Worm (Caenorhabditis elegans) whole organism, L2 larva: ENCODE measurements around the gene srg-67.

Source experiments
- F13H6.1 ChIP-seq: sonication (generic microtip); optimal IDR thresholded peaks from 2 replicates; lab custom pipeline; 2016; ENCODE audit warnings: missing genetic modification characterization, missing compliant biosample characterization
- R02D3.7 ChIP-seq: fragments of 150-350 bp; optimal IDR thresholded peaks from 2 replicates; lab custom pipeline; 2014; ENCODE audit warnings: missing biosample characterization, missing genetic modification characterization
- alr-1 ChIP-seq: fragments of 150-350 bp; optimal IDR thresholded peaks from 2 replicates; lab custom pipeline; 2014; ENCODE audit warnings: missing biosample characterization, missing genetic modification characterization
- ama-1 ChIP-seq: fragments of 150-350 bp; optimal IDR thresholded peaks from 2 replicates; lab custom pipeline; 2018; ENCODE audit warnings: inconsistent platforms
- egl-27 ChIP-seq: sonication (generic microtip); optimal IDR thresholded peaks from 3 replicates; lab custom pipeline; 2017; ENCODE audit warnings: missing biosample characterization, missing genetic modification reagents, missing genetic modification characterization
- lin-11 ChIP-seq: fragments of 150-350 bp; sonication (generic microtip); optimal IDR thresholded peaks from 2 replicates; lab custom pipeline; 2014; ENCODE audit warnings: missing biosample characterization, missing genetic modification characterization, inconsistent platforms, mixed read lengths
- nhr-237 ChIP-seq: fragments of 150-350 bp; optimal IDR thresholded peaks from 2 replicates; lab custom pipeline; 2014; ENCODE audit warnings: missing biosample characterization, missing genetic modification characterization
- nhr-25 ChIP-seq: fragments of 150-350 bp; sonication (generic microtip); optimal IDR thresholded peaks from 3 replicates; lab custom pipeline; 2014; ENCODE audit warnings: missing biosample characterization, missing genetic modification characterization
- nhr-6 ChIP-seq: fragments of 150-350 bp; optimal IDR thresholded peaks from 2 replicates; lab custom pipeline; 2014; ENCODE audit warnings: missing biosample characterization, missing genetic modification characterization
- skn-1 ChIP-seq: sonication (generic microtip); optimal IDR thresholded peaks from 2 replicates; lab custom pipeline; 2017; ENCODE audit warnings: missing biosample characterization, missing genetic modification characterization
- unc-39 ChIP-seq: fragments of 150-350 bp; optimal IDR thresholded peaks from 2 replicates; lab custom pipeline; 2014; ENCODE audit warnings: missing biosample characterization, missing genetic modification characterization
- ztf-1 ChIP-seq: fragments of 200-800 bp; sonication (Bioruptor generic); conservative IDR thresholded peaks from 2 replicates; pipeline ENCODE4 v1.3.6; 2022; ENCODE audit warnings: missing genetic modification characterization, missing compliant biosample characterization
- ztf-11 ChIP-seq: sonication (generic microtip); optimal IDR thresholded peaks from 2 replicates; lab custom pipeline; 2017; ENCODE audit warnings: missing biosample characterization, missing genetic modification characterization

DNA sequence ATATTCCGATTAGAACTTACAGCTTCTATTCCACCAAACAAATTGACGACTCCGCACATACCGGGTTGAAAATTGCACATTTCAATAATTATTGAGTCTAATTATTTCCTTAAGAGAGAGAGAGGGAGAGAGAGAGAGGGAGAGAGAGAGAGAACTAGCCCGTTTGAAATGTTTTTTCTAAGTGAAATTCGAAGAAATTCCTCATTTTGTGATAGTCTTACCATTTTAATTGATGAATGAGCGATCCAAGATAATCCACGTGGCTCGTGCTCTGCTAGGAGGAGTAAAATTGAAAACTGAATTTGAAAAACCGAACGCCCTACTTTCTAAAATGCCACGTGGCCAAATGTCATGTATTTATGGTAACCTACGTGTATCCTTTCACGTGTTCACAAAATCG, 30.3 kb downstream of the srg-67 start, which contains the start of gene F08F3.8:
- TF ChIP-seq nhr-25 (tag; lab: Kevin White, UChicago), result no peak
- TF ChIP-seq egl-27, result no peak
- TF ChIP-seq ztf-11 (tag; lab: Kevin White, UChicago), result no peak
- TF ChIP-seq F13H6.1 (tag; lab: Kevin White, UChicago), result no peak
- no peak for TF ChIP-seq R02D3.7 (tag; lab: Kevin White, UChicago)
- no peak for TF ChIP-seq unc-39 (tag; lab: Kevin White, UChicago)
- TF ChIP-seq skn-1, result no peak
- no peak for TF ChIP-seq nhr-6 (tag; lab: Kevin White, UChicago)
- no peak for TF ChIP-seq ztf-1
- TF ChIP-seq nhr-237 (tag; lab: Kevin White, UChicago), result no peak
- no peak for TF ChIP-seq alr-1 (tag; lab: Kevin White, UChicago)
- no peak for TF ChIP-seq ama-1 (lab: Kevin White, UChicago)
- TF ChIP-seq lin-11 (tag; lab: Kevin White, UChicago), result no peak
